Fruit fly (Drosophila melanogaster) whole organism, embryonic: ENCODE data around the gene Lnk.

Source experiments
- Adf1 ChIP-seq: fragments of 200-800 bp; sonication (Bioruptor generic); IDR thresholded peaks from 2 replicates; pipeline ENCODE4 v1.3.6; 2022; ENCODE audit warnings: missing biosample characterization, missing genetic modification characterization
- Aef1 ChIP-seq: fragments of 200-800 bp; sonication (Bioruptor generic); IDR thresholded peaks from 3 replicates; pipeline ENCODE4 v1.3.6; 2022; ENCODE audit warnings: missing biosample characterization, missing genetic modification characterization
- Asciz ChIP-seq: fragments of 200-800 bp; sonication (Bioruptor generic); optimal IDR thresholded peaks from 2 replicates; lab custom pipeline; 2017; ENCODE audit warnings: missing biosample characterization, mild to moderate bottlenecking, missing genetic modification characterization, missing genetic modification reagents
- Blimp-1 ChIP-seq: fragments of 200-800 bp; sonication (Bioruptor generic); optimal IDR thresholded peaks from 3 replicates; lab custom pipeline; 2018; ENCODE audit warnings: missing biosample characterization, missing genetic modification characterization, mild to moderate bottlenecking, moderate library complexity, missing genetic modification reagents
- CG11398 ChIP-seq: fragments of 200-800 bp; sonication (Bioruptor generic); optimal IDR thresholded peaks from 2 replicates; lab custom pipeline; 2016; ENCODE audit warnings: missing biosample characterization, missing genetic modification characterization
- CG12071 ChIP-seq: fragments of 200-800 bp; sonication (Bioruptor generic); optimal IDR thresholded peaks from 3 replicates; lab custom pipeline; 2018; ENCODE audit warnings: missing biosample characterization, mild to moderate bottlenecking, missing genetic modification characterization
- CG1529 ChIP-seq: fragments of 200-800 bp; sonication (Bioruptor generic); optimal IDR thresholded peaks from 3 replicates; lab custom pipeline; 2018; ENCODE audit warnings: missing biosample characterization, missing genetic modification characterization
- CG15479 ChIP-seq: fragments of 200-800 bp; sonication (Bioruptor generic); optimal IDR thresholded peaks from 3 replicates; lab custom pipeline; 2019; ENCODE audit warnings: missing biosample characterization, mild to moderate bottlenecking, missing genetic modification characterization, moderate library complexity
- CG17359 ChIP-seq: fragments of 200-800 bp; sonication (Bioruptor generic); optimal IDR thresholded peaks from 3 replicates; lab custom pipeline; 2018; ENCODE audit warnings: missing biosample characterization, mild to moderate bottlenecking, missing genetic modification characterization, moderate library complexity
- CG31365 ChIP-seq: fragments of 200-800 bp; sonication (Bioruptor generic); optimal IDR thresholded peaks from 2 replicates; lab custom pipeline; 2018; ENCODE audit warnings: missing biosample characterization, mild to moderate bottlenecking, missing genetic modification characterization
- CG33557 ChIP-seq: fragments of 200-800 bp; sonication (Bioruptor generic); optimal IDR thresholded peaks from 2 replicates; lab custom pipeline; 2019; ENCODE audit warnings: missing biosample characterization, mild to moderate bottlenecking, missing genetic modification characterization, moderate library complexity
- CG4707 ChIP-seq: fragments of 200-800 bp; sonication (Bioruptor generic); optimal IDR thresholded peaks from 2 replicates; lab custom pipeline; 2018; ENCODE audit warnings: missing biosample characterization, mild to moderate bottlenecking, missing genetic modification characterization, moderate library complexity
- CG5953 ChIP-seq: fragments of 200-800 bp; sonication (Bioruptor generic); IDR thresholded peaks from 2 replicates; pipeline ENCODE4 v1.3.6; 2022; ENCODE audit warnings: missing biosample characterization, missing genetic modification characterization
- CG7745 ChIP-seq: fragments of 200-800 bp; sonication (Bioruptor generic); optimal IDR thresholded peaks from 2 replicates; lab custom pipeline; 2018; ENCODE audit warnings: missing biosample characterization, mild to moderate bottlenecking, missing genetic modification characterization, moderate library complexity
- CG8089 ChIP-seq: fragments of 200-800 bp; sonication (Bioruptor generic); optimal IDR thresholded peaks from 3 replicates; lab custom pipeline; 2016; ENCODE audit warnings: missing biosample characterization, missing genetic modification characterization
- CG8290 ChIP-seq, 3 experiments: fragments of 200-800 bp; sonication (Bioruptor generic); optimal IDR thresholded peaks; 2 replicates each; lab custom pipeline; 2016 to 2019; ENCODE audit warnings: missing biosample characterization in 3 of 3, missing genetic modification characterization in 3 of 3, mild to moderate bottlenecking in 2 of 3, moderate library complexity in 1 of 3
- CkIIα-i1 ChIP-seq: fragments of 200-800 bp; sonication (Bioruptor generic); IDR thresholded peaks from 2 replicates; pipeline ENCODE4 v1.3.6; 2022; ENCODE audit warnings: missing biosample characterization, missing genetic modification characterization
- Hr78 ChIP-seq, 2 experiments: fragments of 200-800 bp in 1 of 2; fragments of >200 bp in 1 of 2; sonication (Bioruptor generic) in 1 of 2; optimal IDR thresholded peaks; 2 replicates each; lab custom pipeline; 2017 to 2019; ENCODE audit warnings: missing biosample characterization in 2 of 2, missing genetic modification characterization in 2 of 2, mild to moderate bottlenecking in 1 of 2, moderate library complexity in 1 of 2
- Kr ChIP-seq: fragments of 200-800 bp; sonication (Bioruptor generic); optimal IDR thresholded peaks from 2 replicates; lab custom pipeline; 2017; ENCODE audit warnings: missing biosample characterization, mild to moderate bottlenecking, missing genetic modification characterization
- Mes4 ChIP-seq: fragments of 200-800 bp; sonication (Bioruptor generic); optimal IDR thresholded peaks from 2 replicates; lab custom pipeline; 2016; ENCODE audit warnings: missing biosample characterization, missing genetic modification characterization
- Neu2 ChIP-seq: fragments of 200-800 bp; sonication (Bioruptor generic); optimal IDR thresholded peaks from 3 replicates; lab custom pipeline; 2016; ENCODE audit warnings: missing biosample characterization, missing genetic modification characterization, borderline replicate concordance
- Nf-YB ChIP-seq: fragments of 200-800 bp; sonication (Bioruptor generic); optimal IDR thresholded peaks from 3 replicates; lab custom pipeline; 2019; ENCODE audit warnings: missing biosample characterization, mild to moderate bottlenecking, missing genetic modification characterization, moderate library complexity
- Sry-δ ChIP-seq: fragments of 200-800 bp; sonication (Bioruptor generic); optimal IDR thresholded peaks from 2 replicates; lab custom pipeline; 2016; ENCODE audit warnings: missing biosample characterization, missing genetic modification characterization
- Tbp ChIP-seq: fragments of >200 bp; optimal IDR thresholded peaks from 2 replicates; lab custom pipeline; 2018; ENCODE audit warnings: missing biosample characterization, missing genetic modification characterization
- YL-1 ChIP-seq: fragments of 200-800 bp; sonication (Bioruptor generic); optimal IDR thresholded peaks from 3 replicates; lab custom pipeline; 2017; ENCODE audit warnings: missing biosample characterization, mild to moderate bottlenecking, missing genetic modification characterization
- abd-A ChIP-seq: fragments of 200-800 bp; sonication (Bioruptor generic); optimal IDR thresholded peaks from 3 replicates; lab custom pipeline; 2019; ENCODE audit warnings: missing biosample characterization, mild to moderate bottlenecking, missing genetic modification characterization, moderate library complexity
- ac ChIP-seq: fragments of 200-800 bp; sonication (Bioruptor generic); optimal IDR thresholded peaks from 3 replicates; lab custom pipeline; 2017; ENCODE audit warnings: missing biosample characterization, mild to moderate bottlenecking, missing genetic modification characterization
- ap ChIP-seq: fragments of 200-800 bp; sonication (Bioruptor generic); IDR thresholded peaks from 2 replicates; pipeline ENCODE4 v1.3.6; 2022; ENCODE audit warnings: missing biosample characterization, missing genetic modification characterization
- ash1 ChIP-seq: fragments of 200-800 bp; sonication (Bioruptor generic); optimal IDR thresholded peaks from 2 replicates; lab custom pipeline; 2018; ENCODE audit warnings: missing biosample characterization, mild to moderate bottlenecking, missing genetic modification characterization
- bab2 ChIP-seq: fragments of 200-800 bp; sonication (Bioruptor generic); optimal IDR thresholded peaks from 2 replicates; lab custom pipeline; 2016; ENCODE audit warnings: missing biosample characterization, missing genetic modification characterization
- chinmo ChIP-seq: fragments of 200-800 bp; sonication (Bioruptor generic); IDR thresholded peaks from 4 replicates; pipeline ENCODE4 v1.3.6; 2022; ENCODE audit warnings: missing biosample characterization, missing genetic modification characterization; ENCODE audit not compliant: partially characterized antibody
- chn ChIP-seq: fragments of 200-800 bp; sonication (Bioruptor generic); optimal IDR thresholded peaks from 2 replicates; lab custom pipeline; 2016; ENCODE audit warnings: missing biosample characterization, missing genetic modification characterization
- ci ChIP-seq: fragments of 200-800 bp; sonication (Bioruptor generic); IDR thresholded peaks from 3 replicates; pipeline ENCODE4 v1.3.6; 2022; ENCODE audit warnings: missing biosample characterization, missing genetic modification characterization
- ems ChIP-seq: fragments of 200-800 bp; sonication (Bioruptor generic); optimal IDR thresholded peaks from 3 replicates; lab custom pipeline; 2016; ENCODE audit warnings: missing biosample characterization, missing genetic modification characterization
- fd64A ChIP-seq: fragments of 200-800 bp; sonication (Bioruptor generic); optimal IDR thresholded peaks from 3 replicates; lab custom pipeline; 2018; ENCODE audit warnings: missing biosample characterization, mild to moderate bottlenecking, missing genetic modification characterization
- gce ChIP-seq: fragments of 200-800 bp; sonication (Bioruptor generic); IDR thresholded peaks from 3 replicates; pipeline ENCODE4 v1.3.6; 2022; ENCODE audit warnings: missing biosample characterization, missing genetic modification characterization
- grn ChIP-seq: fragments of 200-800 bp; sonication (Bioruptor generic); optimal IDR thresholded peaks from 3 replicates; lab custom pipeline; 2017; ENCODE audit warnings: missing biosample characterization, missing genetic modification characterization
- inv ChIP-seq: fragments of 200-800 bp; sonication (Bioruptor generic); IDR thresholded peaks from 2 replicates; pipeline ENCODE4 v1.3.6; 2022; ENCODE audit warnings: missing biosample characterization, missing genetic modification characterization; ENCODE audit not compliant: partially characterized antibody
- kni ChIP-seq: fragments of 200-800 bp; sonication (Bioruptor generic); optimal IDR thresholded peaks from 3 replicates; lab custom pipeline; 2017; ENCODE audit warnings: mild to moderate bottlenecking, missing biosample characterization, missing genetic modification reagents, missing genetic modification characterization
- mam ChIP-seq: fragments of 200-800 bp; sonication (Bioruptor generic); optimal IDR thresholded peaks from 3 replicates; lab custom pipeline; 2016; ENCODE audit warnings: missing biosample characterization, missing genetic modification characterization
- odd ChIP-seq: fragments of 200-800 bp; sonication (Bioruptor generic); optimal IDR thresholded peaks from 2 replicates; lab custom pipeline; 2017; ENCODE audit warnings: missing biosample characterization, mild to moderate bottlenecking, missing genetic modification characterization
- onecut ChIP-seq: fragments of 200-800 bp; sonication (Bioruptor generic); IDR thresholded peaks from 2 replicates; pipeline ENCODE4 v1.3.6; 2022; ENCODE audit warnings: missing biosample characterization, missing genetic modification characterization
- org-1 ChIP-seq: fragments of 200-800 bp; sonication (Bioruptor generic); optimal IDR thresholded peaks from 2 replicates; lab custom pipeline; 2017; ENCODE audit warnings: missing biosample characterization, missing genetic modification characterization
- otp ChIP-seq: fragments of 200-800 bp; sonication (Bioruptor generic); IDR thresholded peaks from 3 replicates; pipeline ENCODE4, ENCODE4 v1.3.6; 2022; ENCODE audit warnings: missing biosample characterization, missing genetic modification characterization
- pita ChIP-seq: fragments of 200-800 bp; sonication (Bioruptor generic); optimal IDR thresholded peaks from 2 replicates; lab custom pipeline; 2017; ENCODE audit warnings: missing biosample characterization, mild to moderate bottlenecking, missing genetic modification characterization
- sens-2 ChIP-seq: fragments of 200-800 bp; sonication (Bioruptor generic); IDR thresholded peaks from 2 replicates; pipeline ENCODE4 v1.3.6; 2022; ENCODE audit warnings: missing biosample characterization, missing genetic modification characterization
- sim ChIP-seq: fragments of 200-800 bp; sonication (Bioruptor generic); IDR thresholded peaks from 2 replicates; pipeline ENCODE4 v1.3.6; 2022; ENCODE audit warnings: missing biosample characterization, missing genetic modification characterization
- tll ChIP-seq, 2 experiments: fragments of 200-800 bp in 1 of 2; fragments of >200 bp in 1 of 2; sonication (Bioruptor generic) in 1 of 2; optimal IDR thresholded peaks; 2 replicates each; lab custom pipeline; 2017 to 2019; ENCODE audit warnings: missing biosample characterization in 2 of 2, missing genetic modification characterization in 2 of 2, mild to moderate bottlenecking in 1 of 2, moderate library complexity in 1 of 2
- z ChIP-seq: fragments of 200-800 bp; sonication (Bioruptor generic); IDR thresholded peaks from 3 replicates; pipeline ENCODE4 v1.3.6; 2022; ENCODE audit warnings: missing biosample characterization, missing genetic modification characterization

Lnk gene

DNA sequence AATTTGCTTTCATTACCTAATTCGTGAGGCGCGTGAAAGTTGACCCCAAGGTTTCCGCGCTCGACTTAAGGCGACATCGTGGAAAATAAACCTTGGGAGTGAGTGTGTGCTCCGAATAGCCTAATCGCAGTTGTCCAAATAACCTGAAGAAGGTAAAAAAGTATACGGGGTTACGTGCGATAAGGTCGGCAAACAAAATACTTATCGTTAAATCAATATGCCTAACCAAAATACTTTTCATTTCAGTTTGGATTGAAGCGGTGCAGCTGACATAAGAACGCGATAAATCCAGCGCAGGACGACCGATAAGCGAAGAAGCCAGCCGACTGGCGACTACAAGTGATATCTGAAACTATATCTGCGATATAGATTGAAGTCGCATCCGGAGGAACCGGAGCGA, 3.2 kb upstream of the Lnk start (continued):
- TF ChIP-seq Nf-YB (GFP tag; lab: Kevin White, UChicago) (no peak), CG33557 (GFP tag; lab: Kevin White, UChicago) (peak; percentile 77), sim (GFP tag; lab: Robert Waterston, UW) (0 out of 2 replicates have a peak, but pooled peaks have one; percentile 7), CG15479 (GFP tag; lab: Kevin White, UChicago) (peak; percentile 30), CG8290 (GFP tag; optimal IDR thresholded peaks at IDR 0.05; lab: Kevin White, UChicago) (no peak), CG8290 (tag; optimal IDR thresholded peaks at IDR 0.05; lab: Kevin White, UChicago) (peak in 1 of 2 experiments; percentile 71), CG7745 (tag; lab: Kevin White, UChicago) (peak; percentile 72), Kr (GFP tag; lab: Kevin White, UChicago) (peak; percentile 82), kni (GFP tag; lab: Kevin White, UChicago) (peak; percentile 90), mam (GFP tag; lab: Kevin White, UChicago) (no peak), grn (GFP tag; lab: Kevin White, UChicago) (peak; percentile 86), odd (GFP tag; lab: Kevin White, UChicago) (peak; percentile 59), Sry-δ (GFP tag; lab: Kevin White, UChicago) (peak; percentile 6), gce (0 out of 3 replicates have a peak, but pooled peaks have one; percentile 35), CG17359 (peak; percentile 5), CG11398 (GFP tag; lab: Kevin White, UChicago) (peak; percentile 30), CkIIα-i1 (no peak), Asciz (GFP tag; lab: Kevin White, UChicago) (peak; percentile 51), otp (GFP tag; lab: Robert Waterston, UW) (peak; percentile 31; the same call in 1 of the 3 replicates), chinmo (GFP tag; lab: Robert Waterston, UW) (no peak), CG12071 (peak; percentile 24), CG1529 (peak; percentile 69), Adf1 (GFP tag; lab: Robert Waterston, UW) (no peak), pita (no peak), abd-A (tag; lab: Kevin White, UChicago) (no peak), Mes4 (GFP tag; lab: Kevin White, UChicago) (peak; percentile 44), fd64A (peak; percentile 86), bab2 (GFP tag; lab: Kevin White, UChicago) (peak; percentile 21), inv (GFP tag; lab: Robert Waterston, UW) (no peak), ems (peak; percentile 12), Blimp-1 (GFP tag; lab: Kevin White, UChicago) (peak; percentile 50), CG5953 (GFP tag; lab: Robert Waterston, UW) (0 out of 2 replicates have a peak, but pooled peaks have one; percentile 40), Hr78 (GFP tag; optimal IDR thresholded peaks at IDR 0.05; lab: Kevin White, UChicago) (peak in 1 of 2 experiments; percentile 96), CG4707 (GFP tag; lab: Kevin White, UChicago) (peak; percentile 77), ash1 (GFP tag; lab: Kevin White, UChicago) (no peak), YL-1 (GFP tag; lab: Kevin White, UChicago) (peak; percentile 18), tll (GFP tag; optimal IDR thresholded peaks at IDR 0.05; lab: Kevin White, UChicago) (peak in 1 of 2 experiments; percentile 39), onecut (peak; percentile 29; the same call in 1 of the 2 replicates), ac (GFP tag; lab: Kevin White, UChicago) (peak; percentile 68), ci (peak; percentile 70; the same call in 2 of the 3 replicates), Neu2 (GFP tag; lab: Kevin White, UChicago) (no peak), Tbp (GFP tag; lab: Kevin White, UChicago) (no peak), CG31365 (tag; lab: Kevin White, UChicago) (peak; percentile 6), Aef1 (GFP tag; lab: Robert Waterston, UW) (no peak), ap (GFP tag; lab: Robert Waterston, UW) (no peak), CG8089 (GFP tag; lab: Kevin White, UChicago) (peak; percentile 49), org-1 (GFP tag; lab: Kevin White, UChicago) (peak; percentile 30), z (GFP tag; lab: Robert Waterston, UW) (no peak), sens-2 (peak; percentile 77), chn (no peak)
